Worm (Caenorhabditis elegans): ENCODE data around the gene K02E7.7.
A peak's percentile ranks its signal among the peaks of the same experiment; 100 is the strongest.

Gene K02E7.7

DNA sequence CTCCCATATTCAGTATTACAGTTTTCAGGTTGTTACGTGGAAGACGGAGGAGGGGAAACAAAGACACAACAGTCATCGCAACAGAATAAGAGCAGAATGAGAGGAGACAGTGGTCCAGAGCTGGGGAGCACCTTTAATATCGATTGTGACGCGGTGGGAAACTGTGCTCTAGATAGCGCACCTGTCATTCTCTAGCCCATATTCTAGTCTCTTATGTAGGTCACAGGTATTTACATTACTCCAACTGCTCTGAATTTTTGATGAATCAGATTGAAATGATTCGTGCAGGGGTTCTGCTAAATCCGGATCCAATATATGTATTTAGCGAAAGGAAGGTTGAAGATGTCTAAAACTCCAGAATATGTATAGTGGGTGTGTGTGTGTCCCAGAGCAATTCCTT, 12.6 kb upstream of the K02E7.7 start, which contains the start of gene fbxb-41 (continued):
- TF ChIP-seq unc-55 (GFP tag; optimal IDR thresholded peaks at IDR 0.05), result no peak

DNA sequence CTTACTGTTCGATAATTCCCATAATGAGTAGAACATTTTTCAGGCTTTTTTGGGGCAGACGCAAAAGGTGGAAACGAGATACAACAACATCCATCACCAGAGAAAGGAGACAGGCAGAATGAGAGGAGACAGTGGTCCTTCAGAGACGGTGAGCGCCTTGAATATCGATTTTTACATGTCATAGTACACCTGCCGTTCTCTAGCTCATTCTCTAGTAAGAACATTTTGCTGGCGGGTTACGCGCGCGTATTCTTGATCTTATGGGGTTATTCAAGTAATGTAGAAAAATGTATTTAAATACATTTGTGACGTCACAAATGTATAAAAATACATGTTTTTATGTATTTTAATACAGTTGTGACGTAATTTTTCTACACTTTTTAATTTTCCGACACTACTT, 10.9 kb upstream of the K02E7.7 start, which contains the start of gene fbxb-45:
Gene fbxb-45 (minus strand): TSS at position 101 of the 400 bp plus-strand sequence.
- TF ChIP-seq ceh-48 (tag; optimal IDR thresholded peaks at IDR 0.05), result peak; percentile 9

DNA sequence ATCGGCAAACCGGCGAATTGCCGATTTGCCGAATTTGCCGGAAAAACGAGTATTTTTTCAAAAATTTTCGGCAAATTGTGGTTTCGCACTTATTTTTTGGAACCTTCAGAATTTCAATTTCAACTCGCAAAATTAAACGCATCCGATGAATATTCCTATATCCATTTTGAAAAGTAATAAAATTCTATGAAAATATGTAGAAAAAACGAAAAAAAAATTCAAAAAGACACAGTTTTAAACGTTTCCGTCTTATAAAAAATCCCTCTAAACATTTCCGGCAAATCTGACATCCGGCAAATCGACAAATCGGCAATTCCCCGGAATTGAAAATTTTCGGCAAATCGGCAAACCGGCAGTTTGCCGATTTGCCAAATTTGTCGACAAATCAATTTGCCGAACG, 9.1 kb upstream of the K02E7.7 start, which contains the start of gene str-148:
Gene str-148 (plus strand): TSS at position 301 of the 400 bp plus-strand sequence.
- TF ChIP-seq C08G9.2 (tag; optimal IDR thresholded peaks at IDR 0.05) (no peak), ceh-48 (tag; optimal IDR thresholded peaks at IDR 0.05) (no peak), ceh-24 (tag; optimal IDR thresholded peaks at IDR 0.05) (no peak), hlh-13 (GFP tag; optimal IDR thresholded peaks at IDR 0.05) (no peak), elt-2 (tag; optimal IDR thresholded peaks at IDR 0.05) (no peak), eyg-1 (tag; optimal IDR thresholded peaks at IDR 0.05) (no peak), sox-4 (tag; optimal IDR thresholded peaks at IDR 0.05) (no peak), C38D4.7 (GFP tag; optimal IDR thresholded peaks at IDR 0.05) (no peak), pha-4 (tag; optimal IDR thresholded peaks at IDR 0.05) (no peak), unc-3 (GFP tag; conservative IDR thresholded peaks at IDR 0.05) (no peak), unc-3 (tag; optimal IDR thresholded peaks at IDR 0.05) (no peak), ceh-45 (GFP tag; IDR thresholded peaks at IDR 0.05) (no peak), ceh-14 (tag; optimal IDR thresholded peaks at IDR 0.05) (no peak), syd-9 (tag; optimal IDR thresholded peaks at IDR 0.05) (no peak), K02D7.2 (tag; optimal IDR thresholded peaks at IDR 0.05) (no peak), pag-3 (tag; optimal IDR thresholded peaks at IDR 0.05; ENCODE audit: borderline replicate concordance) (no peak), hlh-15 (tag; optimal IDR thresholded peaks at IDR 0.05) (no peak), ttx-3 (tag; optimal IDR thresholded peaks at IDR 0.05) (no peak), pros-1 (tag; optimal IDR thresholded peaks at IDR 0.05) (no peak)

DNA sequence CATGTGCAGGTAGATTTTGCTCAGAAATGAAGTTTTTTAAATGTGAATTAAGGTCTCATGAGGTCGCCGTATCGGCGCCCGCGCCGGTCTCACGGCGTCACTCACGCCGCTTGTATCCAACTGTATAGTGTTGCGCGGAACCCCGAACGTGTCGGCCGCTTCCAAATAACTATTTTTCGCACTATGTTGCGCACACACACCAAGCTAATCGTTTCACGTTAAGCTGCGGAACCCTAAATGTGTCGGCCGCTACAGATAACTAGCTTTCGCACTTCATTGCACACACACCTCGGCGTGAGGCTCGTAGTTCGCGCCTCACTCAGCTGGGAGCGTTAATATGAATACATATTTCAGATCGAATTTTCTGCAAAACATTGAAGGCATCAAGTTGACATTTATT, 7.9 kb upstream of the K02E7.7 start:
- TF ChIP-seq ceh-48 (tag; optimal IDR thresholded peaks at IDR 0.05) (no peak), pha-4 (tag; optimal IDR thresholded peaks at IDR 0.05) (no peak), ceh-45 (GFP tag; IDR thresholded peaks at IDR 0.05) (no peak), npax-4 (tag; optimal IDR thresholded peaks at IDR 0.05) (no peak), C38D4.7 (GFP tag; optimal IDR thresholded peaks at IDR 0.05) (no peak), Y22D7AL.16 (tag; optimal IDR thresholded peaks at IDR 0.05) (no peak), hlh-13 (GFP tag; optimal IDR thresholded peaks at IDR 0.05) (no peak), unc-86 (tag; optimal IDR thresholded peaks at IDR 0.05) (no peak), dve-1 (tag; optimal IDR thresholded peaks at IDR 0.05) (no peak), ets-4 (tag; optimal IDR thresholded peaks at IDR 0.05) (no peak)

DNA sequence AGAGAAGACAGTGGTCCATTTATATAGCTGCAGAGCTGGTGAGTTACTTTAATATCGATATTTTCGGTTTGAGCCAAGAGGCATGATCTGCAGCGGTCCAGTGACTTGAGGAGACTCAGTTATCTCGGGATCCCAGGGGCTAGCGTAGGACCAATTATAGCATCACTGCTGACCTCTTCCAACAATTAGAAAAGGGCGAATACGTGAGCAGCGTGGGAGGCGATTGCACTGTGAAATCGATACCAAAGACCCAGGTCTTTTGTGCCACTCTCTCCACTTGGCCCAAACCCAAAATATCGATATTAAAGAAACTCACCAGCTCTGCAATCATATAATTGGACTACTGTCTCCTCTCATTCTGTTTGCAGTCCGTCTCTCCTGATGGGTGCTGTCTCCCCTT, 5.0 kb upstream of the K02E7.7 start, which contains the start of gene fbxb-40:
Gene fbxb-40 (minus strand): TSS at position 101 of the 400 bp plus-strand sequence.
- TF ChIP-seq sox-2 (GFP tag; IDR thresholded peaks at IDR 0.05) (no peak), dmd-4 (tag; optimal IDR thresholded peaks at IDR 0.05; ENCODE audit: borderline replicate concordance) (no peak), nfya-1 (tag; optimal IDR thresholded peaks at IDR 0.05) (no peak), C38D4.7 (GFP tag; optimal IDR thresholded peaks at IDR 0.05) (no peak), gmeb-2 (tag; optimal IDR thresholded peaks at IDR 0.05) (no peak), tbx-2 (tag; optimal IDR thresholded peaks at IDR 0.05) (no peak), hlh-8 (tag; optimal IDR thresholded peaks at IDR 0.05) (no peak), sdc-2 (tag; optimal IDR thresholded peaks at IDR 0.05) (no peak), unc-3 (GFP tag; conservative IDR thresholded peaks at IDR 0.05) (no peak), unc-3 (tag; optimal IDR thresholded peaks at IDR 0.05) (no peak), lim-6 (tag; optimal IDR thresholded peaks at IDR 0.05) (no peak), ceh-9 (tag; optimal IDR thresholded peaks at IDR 0.05) (no peak), ceh-34 (tag; optimal IDR thresholded peaks at IDR 0.05) (no peak), pha-4 (tag; optimal IDR thresholded peaks at IDR 0.05) (no peak), K09A11.1 (tag; optimal IDR thresholded peaks at IDR 0.05; ENCODE audit: insufficient read depth) (no peak), syd-9 (tag; optimal IDR thresholded peaks at IDR 0.05) (no peak), pros-1 (tag; optimal IDR thresholded peaks at IDR 0.05) (no peak), rnt-1 (tag; optimal IDR thresholded peaks at IDR 0.05) (no peak)

Measured in whole organism, late embryonic.